Fruit fly (Drosophila melanogaster): ENCODE data around the gene CG14570.
A peak's percentile ranks its signal among the peaks of the same experiment; 100 is the strongest.

Gene CG14570

DNA sequence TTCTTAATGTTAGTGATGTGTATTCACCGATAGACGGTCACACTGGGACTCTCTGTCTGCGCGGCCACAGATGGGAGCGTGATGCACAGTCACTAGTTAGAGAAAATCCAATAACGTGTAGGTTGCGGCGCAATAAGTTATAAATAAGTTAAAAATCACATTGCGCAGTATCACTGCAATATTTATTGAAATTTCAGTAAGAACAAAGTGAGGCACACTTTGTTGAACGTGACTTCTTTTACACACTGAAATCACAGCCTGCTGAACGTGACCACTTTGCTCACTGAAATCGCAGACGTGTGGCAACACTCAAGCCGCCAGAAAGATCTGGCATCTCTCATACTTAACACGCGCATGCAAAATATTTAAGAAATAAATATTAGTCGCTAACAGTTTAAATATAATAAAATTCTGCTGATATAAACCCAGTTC is 1.6 kb downstream of the CG14570 start, which contains the start of the genes CG11247 and Polr2H (continued):
- TF ChIP-seq ss (GFP tag; optimal IDR thresholded peaks at IDR 0.05) (peak; percentile 29 to 60), Smox (GFP tag; optimal IDR thresholded peaks at IDR 0.05) (peak; percentile 86), dac (GFP tag; optimal IDR thresholded peaks at IDR 0.05) (peak; percentile 80), pdm3 (GFP tag; optimal IDR thresholded peaks at IDR 0.05) (peak; percentile 90), CG34406 (GFP tag; optimal IDR thresholded peaks at IDR 0.05) (peak; percentile 79), Met (GFP tag; optimal IDR thresholded peaks at IDR 0.05) (peak; percentile 89), CG10631 (GFP tag; optimal IDR thresholded peaks at IDR 0.05) (peak; percentile 91), Sox14 (GFP tag; optimal IDR thresholded peaks at IDR 0.05) (peak; percentile 92), CG9139 (GFP tag; optimal IDR thresholded peaks at IDR 0.05) (peak; percentile 11), fd85E (GFP tag; optimal IDR thresholded peaks at IDR 0.05) (peak; percentile 58), CG11762 (GFP tag; optimal IDR thresholded peaks at IDR 0.05; ENCODE audit: insufficient read depth) (peak; percentile 70), Eip78C (GFP tag) (peak; percentile 93), CG11902 (GFP tag; optimal IDR thresholded peaks at IDR 0.05) (peak; percentile 93), Sox102F (GFP tag; optimal IDR thresholded peaks at IDR 0.05) (peak; percentile 86), lz (GFP tag; optimal IDR thresholded peaks at IDR 0.05) (peak; percentile 94), acj6 (GFP tag; optimal IDR thresholded peaks at IDR 0.05) (peak; percentile 93), svp (GFP tag) (peak; percentile 93), Gug (GFP tag; IDR thresholded peaks at IDR 0.05) (peak; percentile 88), Hr39 (GFP tag; optimal IDR thresholded peaks at IDR 0.05) (peak; percentile 97), CG6276 (GFP tag; optimal IDR thresholded peaks at IDR 0.05) (no peak), Eip93F (GFP tag; optimal IDR thresholded peaks at IDR 0.05) (peak; percentile 31), fkh (GFP tag; optimal IDR thresholded peaks at IDR 0.05) (peak; percentile 79), CG6808 (GFP tag; optimal IDR thresholded peaks at IDR 0.05) (peak; percentile 61), CG15336 (GFP tag; IDR thresholded peaks at IDR 0.05) (peak; percentile 73), esn (GFP tag; optimal IDR thresholded peaks at IDR 0.05) (peak; percentile 92), CG16779 (tag; optimal IDR thresholded peaks at IDR 0.05) (no peak), Blimp-1 (GFP tag; optimal IDR thresholded peaks at IDR 0.05) (peak; percentile 48), CG7368 (GFP tag; optimal IDR thresholded peaks at IDR 0.05) (peak; percentile 80), CG3919 (GFP tag; optimal IDR thresholded peaks at IDR 0.05) (peak; percentile 91), CG8319 (GFP tag; optimal IDR thresholded peaks at IDR 0.05) (peak; percentile 80), CG4318 (GFP tag; optimal IDR thresholded peaks at IDR 0.05) (peak; percentile 84), CG6854 (GFP tag; optimal IDR thresholded peaks at IDR 0.05) (no peak), CG6792 (GFP tag; optimal IDR thresholded peaks at IDR 0.05) (peak; percentile 83), CG1621 (tag; optimal IDR thresholded peaks at IDR 0.05) (peak; percentile 66), Hr4 (GFP tag; optimal IDR thresholded peaks at IDR 0.05) (peak; percentile 95), CG10669 (GFP tag; optimal IDR thresholded peaks at IDR 0.05) (peak; percentile 73), Lpt (GFP tag; optimal IDR thresholded peaks at IDR 0.05) (peak; percentile 76), spab (GFP tag; optimal IDR thresholded peaks at IDR 0.05) (peak; percentile 52), fd59A (GFP tag; optimal IDR thresholded peaks at IDR 0.05) (peak; percentile 68), Sox15 (GFP tag; optimal IDR thresholded peaks at IDR 0.05) (peak; percentile 95)

- TF ChIP-seq CG8632 (GFP tag; optimal IDR thresholded peaks at IDR 0.05) (no peak), fd59A (GFP tag; optimal IDR thresholded peaks at IDR 0.05) (no peak), CG34406 (GFP tag; optimal IDR thresholded peaks at IDR 0.05) (no peak), CG3919 (GFP tag; optimal IDR thresholded peaks at IDR 0.05) (no peak)
Observed at dm6 chr3L:21727728-21728124, 2.5 kb downstream of the CG14570 start.
